Fruit fly (Drosophila melanogaster) whole organism, embryonic: ENCODE results near the gene Sam-S.

Experiments
- CG10209 ChIP-seq: fragments of 200-800 bp; sonication (Bioruptor generic); optimal IDR thresholded peaks from 3 replicates; lab custom pipeline; 2017; ENCODE audit warnings: missing biosample characterization, mild to moderate bottlenecking, missing genetic modification characterization, missing genetic modification reagents
- CG1024 ChIP-seq: fragments of 200-800 bp; sonication (Bioruptor generic); IDR thresholded peaks from 2 replicates; pipeline ENCODE4 v1.3.6; 2022; ENCODE audit warnings: missing biosample characterization, missing genetic modification characterization
- CG10565 ChIP-seq: fragments of 200-800 bp; sonication (Bioruptor generic); optimal IDR thresholded peaks from 3 replicates; lab custom pipeline; 2016; ENCODE audit warnings: missing biosample characterization, mild to moderate bottlenecking, missing genetic modification characterization
- CG12659 ChIP-seq: fragments of 200-800 bp; sonication (Bioruptor generic); optimal IDR thresholded peaks from 3 replicates; lab custom pipeline; 2017; ENCODE audit warnings: mild to moderate bottlenecking, missing biosample characterization, missing genetic modification reagents, missing genetic modification characterization
- CG12744 ChIP-seq: fragments of 200-800 bp; sonication (Bioruptor generic); optimal IDR thresholded peaks from 2 replicates; lab custom pipeline; 2016; ENCODE audit warnings: missing biosample characterization, missing genetic modification characterization
- CG13296 ChIP-seq: fragments of 200-800 bp; sonication (Bioruptor generic); optimal IDR thresholded peaks from 3 replicates; lab custom pipeline; 2018; ENCODE audit warnings: missing biosample characterization, mild to moderate bottlenecking, missing genetic modification characterization
- CG13624 ChIP-seq: fragments of 200-800 bp; sonication (Bioruptor generic); optimal IDR thresholded peaks from 2 replicates; lab custom pipeline; 2016; ENCODE audit warnings: missing biosample characterization, missing genetic modification characterization
- CG15479 ChIP-seq: fragments of 200-800 bp; sonication (Bioruptor generic); optimal IDR thresholded peaks from 3 replicates; lab custom pipeline; 2019; ENCODE audit warnings: missing biosample characterization, mild to moderate bottlenecking, missing genetic modification characterization, moderate library complexity
- CG1832 ChIP-seq: fragments of 200-800 bp; sonication (Bioruptor generic); optimal IDR thresholded peaks from 2 replicates; lab custom pipeline; 2017; ENCODE audit warnings: missing biosample characterization, mild to moderate bottlenecking, missing genetic modification characterization, inconsistent platforms
- CG2678 ChIP-seq: fragments of 200-800 bp; sonication (Bioruptor generic); optimal IDR thresholded peaks from 3 replicates; lab custom pipeline; 2019; ENCODE audit warnings: missing biosample characterization, mild to moderate bottlenecking, missing genetic modification characterization, moderate library complexity
- CG2712 ChIP-seq: fragments of 200-800 bp; optimal IDR thresholded peaks from 3 replicates; lab custom pipeline; 2019; ENCODE audit warnings: missing biosample characterization, mild to moderate bottlenecking, missing genetic modification characterization, moderate library complexity
- CG6813 ChIP-seq: fragments of 200-800 bp; sonication (Bioruptor generic); optimal IDR thresholded peaks from 2 replicates; lab custom pipeline; 2017; ENCODE audit warnings: missing biosample characterization, missing genetic modification characterization, mild to moderate bottlenecking, moderate library complexity, missing genetic modification reagents
- CG7271 ChIP-seq: fragments of 200-800 bp; sonication (Bioruptor generic); optimal IDR thresholded peaks from 2 replicates; lab custom pipeline; 2018; ENCODE audit warnings: missing biosample characterization, mild to moderate bottlenecking, missing genetic modification characterization, moderate library complexity
- CG7987 ChIP-seq: fragments of 200-800 bp; sonication (Bioruptor generic); optimal IDR thresholded peaks from 2 replicates; lab custom pipeline; 2018; ENCODE audit warnings: missing biosample characterization, mild to moderate bottlenecking, missing genetic modification characterization, moderate library complexity
- CG8290 ChIP-seq, 3 experiments: fragments of 200-800 bp; sonication (Bioruptor generic); optimal IDR thresholded peaks; 2 replicates each; lab custom pipeline; 2016 to 2019; ENCODE audit warnings: missing biosample characterization in 3 of 3, missing genetic modification characterization in 3 of 3, mild to moderate bottlenecking in 2 of 3, moderate library complexity in 1 of 3
- CHES-1-like ChIP-seq: fragments of 200-800 bp; sonication (Bioruptor generic); optimal IDR thresholded peaks from 2 replicates; lab custom pipeline; 2016; ENCODE audit warnings: missing biosample characterization, missing genetic modification characterization
- D19A ChIP-seq: fragments of 200-800 bp; optimal IDR thresholded peaks from 3 replicates; lab custom pipeline; 2019; ENCODE audit warnings: missing biosample characterization, mild to moderate bottlenecking, missing genetic modification characterization, moderate library complexity
- Dbx ChIP-seq: fragments of 200-800 bp; sonication (Bioruptor generic); IDR thresholded peaks from 3 replicates; pipeline ENCODE4 v1.3.6; 2022; ENCODE audit warnings: missing biosample characterization, missing genetic modification characterization
- Doc2 ChIP-seq: fragments of 200-800 bp; sonication (Bioruptor generic); IDR thresholded peaks from 2 replicates; pipeline ENCODE4 v1.3.6; 2022; ENCODE audit warnings: missing biosample characterization, missing genetic modification characterization
- H2.0 ChIP-seq: fragments of 200-800 bp; sonication (Bioruptor generic); IDR thresholded peaks from 2 replicates; pipeline ENCODE4 v1.3.6; 2022; ENCODE audit warnings: missing biosample characterization, missing genetic modification characterization
- HLHmδ ChIP-seq: fragments of 200-800 bp; sonication (Bioruptor generic); optimal IDR thresholded peaks from 2 replicates; lab custom pipeline; 2018; ENCODE audit warnings: missing biosample characterization, mild to moderate bottlenecking, missing genetic modification characterization, moderate library complexity
- Nf-YC ChIP-seq: fragments of 200-800 bp; optimal IDR thresholded peaks from 3 replicates; lab custom pipeline; 2019; ENCODE audit warnings: missing biosample characterization, mild to moderate bottlenecking, missing genetic modification characterization, moderate library complexity
- Pdp1 ChIP-seq, 2 experiments: fragments of 200-800 bp; sonication (Bioruptor generic); optimal IDR thresholded peaks; 3 replicates each; lab custom pipeline; 2016; ENCODE audit warnings: missing biosample characterization in 2 of 2, missing genetic modification characterization in 2 of 2, mild to moderate bottlenecking in 1 of 2, moderate library complexity in 1 of 2
- Rfx ChIP-seq: fragments of 200-800 bp; sonication (Bioruptor generic); IDR thresholded peaks from 2 replicates; pipeline ENCODE4 v1.3.6; 2022; ENCODE audit warnings: missing biosample characterization, missing genetic modification characterization
- Trl ChIP-seq, 3 experiments: fragments of >200 bp in 2 of 3; fragments of 200-800 bp in 1 of 3; sonication (Bioruptor generic) in 1 of 3; optimal IDR thresholded peaks; 2 replicates in 1 of 3; 3 replicates in 2 of 3; lab custom pipeline; 2016 to 2017; ENCODE audit warnings: missing biosample characterization in 1 of 3, missing genetic modification characterization in 1 of 3
- YL-1 ChIP-seq: fragments of 200-800 bp; sonication (Bioruptor generic); optimal IDR thresholded peaks from 3 replicates; lab custom pipeline; 2017; ENCODE audit warnings: missing biosample characterization, mild to moderate bottlenecking, missing genetic modification characterization
- abd-A ChIP-seq: fragments of 200-800 bp; sonication (Bioruptor generic); optimal IDR thresholded peaks from 3 replicates; lab custom pipeline; 2019; ENCODE audit warnings: missing biosample characterization, mild to moderate bottlenecking, missing genetic modification characterization, moderate library complexity
- cas ChIP-seq: fragments of 200-800 bp; sonication (Bioruptor generic); IDR thresholded peaks from 2 replicates; pipeline ENCODE4 v1.3.6; 2022; ENCODE audit warnings: missing biosample characterization, missing genetic modification characterization
- corto ChIP-seq: fragments of 200-800 bp; sonication (Bioruptor generic); optimal IDR thresholded peaks from 2 replicates; lab custom pipeline; 2016; ENCODE audit warnings: missing biosample characterization, mild to moderate bottlenecking, missing genetic modification characterization, moderate library complexity
- ems ChIP-seq: fragments of 200-800 bp; sonication (Bioruptor generic); optimal IDR thresholded peaks from 3 replicates; lab custom pipeline; 2016; ENCODE audit warnings: missing biosample characterization, missing genetic modification characterization
- eve ChIP-seq, 2 experiments: fragments of >200 bp; optimal IDR thresholded peaks; 2 replicates each; lab custom pipeline; 2017; ENCODE audit warnings: missing biosample characterization in 2 of 2, missing genetic modification characterization in 2 of 2
- exex ChIP-seq: fragments of 200-800 bp; sonication (Bioruptor generic); optimal IDR thresholded peaks from 4 replicates; lab custom pipeline; 2018; ENCODE audit warnings: missing biosample characterization, mild to moderate bottlenecking, missing genetic modification characterization, moderate library complexity
- fd64A ChIP-seq: fragments of 200-800 bp; sonication (Bioruptor generic); optimal IDR thresholded peaks from 3 replicates; lab custom pipeline; 2018; ENCODE audit warnings: missing biosample characterization, mild to moderate bottlenecking, missing genetic modification characterization
- fru ChIP-seq: fragments of >200 bp; optimal IDR thresholded peaks from 2 replicates; lab custom pipeline; 2017
- gro ChIP-seq: fragments of 200-800 bp; sonication (Bioruptor generic); optimal IDR thresholded peaks from 2 replicates; lab custom pipeline; 2016; ENCODE audit warnings: missing biosample characterization, missing genetic modification characterization
- gsb-n ChIP-seq: fragments of 200-800 bp; sonication (Bioruptor generic); optimal IDR thresholded peaks from 3 replicates; lab custom pipeline; 2018; ENCODE audit warnings: missing biosample characterization, mild to moderate bottlenecking, missing genetic modification characterization
- hbn ChIP-seq: fragments of 200-800 bp; sonication (Bioruptor generic); IDR thresholded peaks from 2 replicates; pipeline ENCODE4 v1.3.6; 2022; ENCODE audit warnings: missing biosample characterization, missing genetic modification characterization; ENCODE audit not compliant: partially characterized antibody
- kah ChIP-seq: fragments of 200-800 bp; sonication (Bioruptor generic); optimal IDR thresholded peaks from 2 replicates; lab custom pipeline; 2018; ENCODE audit warnings: missing biosample characterization, mild to moderate bottlenecking, missing genetic modification characterization
- knrl ChIP-seq: fragments of 200-800 bp; sonication (Bioruptor generic); IDR thresholded peaks from 3 replicates; pipeline ENCODE4 v1.3.6; 2022; ENCODE audit warnings: missing biosample characterization, missing genetic modification characterization; ENCODE audit not compliant: partially characterized antibody
- pros ChIP-seq: fragments of 200-800 bp; sonication (Bioruptor generic); optimal IDR thresholded peaks from 3 replicates; lab custom pipeline; 2019; ENCODE audit warnings: missing biosample characterization, mild to moderate bottlenecking, missing genetic modification characterization, moderate library complexity
- rib ChIP-seq: fragments of 200-800 bp; sonication (Bioruptor generic); IDR thresholded peaks from 2 replicates; pipeline ENCODE4 v1.3.6; 2022; ENCODE audit warnings: missing biosample characterization, missing genetic modification characterization
- row ChIP-seq: fragments of 200-800 bp; sonication (Bioruptor generic); IDR thresholded peaks from 3 replicates; pipeline ENCODE4 v1.3.6; 2022; ENCODE audit warnings: missing biosample characterization, missing genetic modification characterization
- scrt ChIP-seq: fragments of 200-800 bp; sonication (Bioruptor generic); optimal IDR thresholded peaks from 2 replicates; lab custom pipeline; 2018; ENCODE audit warnings: missing biosample characterization, mild to moderate bottlenecking, missing genetic modification characterization, moderate library complexity
- sna ChIP-seq: fragments of 200-800 bp; sonication (Bioruptor generic); IDR thresholded peaks from 2 replicates; pipeline ENCODE4 v1.3.6; 2022; ENCODE audit warnings: missing biosample characterization, missing genetic modification characterization; ENCODE audit not compliant: partially characterized antibody
- sob ChIP-seq: fragments of 200-800 bp; sonication (Bioruptor generic); IDR thresholded peaks from 2 replicates; pipeline ENCODE4 v1.3.6; 2022; ENCODE audit warnings: missing biosample characterization, missing genetic modification characterization
- zf30C ChIP-seq: fragments of 200-800 bp; sonication (Bioruptor generic); optimal IDR thresholded peaks from 3 replicates; lab custom pipeline; 2018; ENCODE audit warnings: missing biosample characterization, mild to moderate bottlenecking, missing genetic modification characterization

Gene Sam-S

dm6 chr2L:66369-67278, 40.1 kb upstream of the Sam-S start, which contains the start of gene dbr:
TSS of gene dbr (plus strand) at chr2L:66482.
- TF ChIP-seq sna (GFP tag; lab: Robert Waterston, UW) (peak; percentile 50; the same call in 1 of the 2 replicates), Rfx (GFP tag; lab: Robert Waterston, UW) (peak; percentile 52; the same call in 1 of the 2 replicates), corto (GFP tag; lab: Kevin White, UChicago) (peak; percentile 32), cas (GFP tag; lab: Robert Waterston, UW) (no peak), CG12659 (GFP tag; lab: Kevin White, UChicago) (peak; percentile 9), CG1832 (GFP tag; lab: Kevin White, UChicago) (no peak), CG1024 (GFP tag; lab: Robert Waterston, UW) (no peak), CG13624 (peak; percentile 80), CG10565 (GFP tag; lab: Kevin White, UChicago) (no peak), zf30C (GFP tag; lab: Kevin White, UChicago) (peak; percentile 12), YL-1 (GFP tag; lab: Kevin White, UChicago) (peak; percentile 35), CG10209 (GFP tag; lab: Kevin White, UChicago) (no peak), pros (GFP tag; lab: Kevin White, UChicago) (peak; percentile 88), Pdp1 (GFP tag; optimal IDR thresholded peaks at IDR 0.05; lab: Kevin White, UChicago) (peak in 1 of 2 experiments; percentile 92), HLHmδ (GFP tag; lab: Kevin White, UChicago) (peak; percentile 68), kah (peak; percentile 26), Dbx (peak; percentile 35; the same call in 1 of the 3 replicates), CG13296 (peak; percentile 50), gro (peak; percentile 31), Trl (optimal IDR thresholded peaks at IDR 0.05; lab: Kevin White, UChicago) (peak; percentile 85 to 97), Trl (GFP tag; optimal IDR thresholded peaks at IDR 0.05; lab: Kevin White, UChicago) (peak; percentile 27), CG15479 (GFP tag; lab: Kevin White, UChicago) (peak; percentile 45), CG8290 (GFP tag; optimal IDR thresholded peaks at IDR 0.05; lab: Kevin White, UChicago) (no peak), CG8290 (tag; optimal IDR thresholded peaks at IDR 0.05; lab: Kevin White, UChicago) (peak in 1 of 2 experiments; percentile 70), ems (GFP tag; lab: Kevin White, UChicago) (no peak), CHES-1-like (no peak), knrl (GFP tag; lab: Robert Waterston, UW) (0 out of 3 replicates have a peak, but pooled peaks have one; percentile 11), CG7271 (tag; lab: Kevin White, UChicago) (no peak), Doc2 (GFP tag; lab: Robert Waterston, UW) (no peak), rib (GFP tag; lab: Robert Waterston, UW) (peak; percentile 78), row (GFP tag; lab: Robert Waterston, UW) (peak; percentile 15; the same call in 1 of the 3 replicates), fru (lab: Kevin White, UChicago) (no peak), CG6813 (GFP tag; lab: Kevin White, UChicago) (no peak), H2.0 (GFP tag; lab: Robert Waterston, UW) (no peak), CG12744 (GFP tag; lab: Kevin White, UChicago) (peak; percentile 38), Nf-YC (tag; lab: Kevin White, UChicago) (peak; percentile 53), abd-A (tag; lab: Kevin White, UChicago) (peak; percentile 91), eve (GFP tag; optimal IDR thresholded peaks at IDR 0.05; lab: Kevin White, UChicago) (peak in 1 of 2 experiments; percentile 86), exex (tag; lab: Kevin White, UChicago) (no peak), CG2712 (tag; lab: Kevin White, UChicago) (peak; percentile 17), hbn (peak; percentile 26; the same call in 1 of the 2 replicates), CG2678 (tag; lab: Kevin White, UChicago) (peak; percentile 50), fd64A (GFP tag; lab: Kevin White, UChicago) (peak; percentile 49), CG7987 (peak; percentile 27), D19A (tag; lab: Kevin White, UChicago) (peak; percentile 10), scrt (GFP tag; lab: Kevin White, UChicago) (peak; percentile 74), gsb-n (tag; lab: Kevin White, UChicago) (peak; percentile 35), sob (GFP tag; lab: Robert Waterston, UW) (0 out of 2 replicates have a peak, but pooled peaks have one; percentile 32)
